3 fruit fly cellular contexts compared by ENCODE assay signal in genomic region chr3R:9380970-9381369, dm6.
A peak's percentile ranks its signal among the peaks of the same experiment; 100 is the strongest.
TF ChIP-seq lines count a peak whose summit lies in the region.

No protein-coding gene starts in this region.

- TF ChIP-seq CTCF in whole organism, embryonic (GFP tag; optimal IDR thresholded peaks at IDR 0.05; lab: Kevin White, UChicago) = no peak

TF ChIP-seq in whole organism, embryonic, 481 proteins besides CTCF, POLR2A, EP300 and RAD21:
- TF ChIP-seq lola (GFP tag; optimal IDR thresholded peaks at IDR 0.05; lab: Kevin White, UChicago) = no peak
- TF ChIP-seq nom (GFP tag; optimal IDR thresholded peaks at IDR 0.05; lab: Kevin White, UChicago) = peak; percentile 86
- no peak for TF ChIP-seq CG14710 (tag; optimal IDR thresholded peaks at IDR 0.05; lab: Kevin White, UChicago)
- no peak for TF ChIP-seq CG1603 (tag; optimal IDR thresholded peaks at IDR 0.05; lab: Kevin White, UChicago)
- TF ChIP-seq Bteb2 (GFP tag; optimal IDR thresholded peaks at IDR 0.05; lab: Kevin White, UChicago) = no peak
- TF ChIP-seq knrl (GFP tag; IDR thresholded peaks at IDR 0.05; lab: Robert Waterston, UW; ENCODE audit: partially characterized antibody) = no peak

TF ChIP-seq in whole organism, prepupa, 60 proteins besides CTCF, POLR2A, EP300 and RAD21 (continues in another document):
- TF ChIP-seq CG8632 (GFP tag; optimal IDR thresholded peaks at IDR 0.05; lab: Kevin White, UChicago) = no peak
- peak; percentile 29 for TF ChIP-seq CG6854 (GFP tag; optimal IDR thresholded peaks at IDR 0.05; lab: Kevin White, UChicago)
- no peak for TF ChIP-seq svp (GFP tag; lab: Kevin White, UChicago)
- TF ChIP-seq CG6792 (GFP tag; optimal IDR thresholded peaks at IDR 0.05; lab: Kevin White, UChicago) = no peak
- no peak for TF ChIP-seq Blimp-1 (GFP tag; optimal IDR thresholded peaks at IDR 0.05; lab: Kevin White, UChicago)
- TF ChIP-seq CG10669 (GFP tag; optimal IDR thresholded peaks at IDR 0.05; lab: Kevin White, UChicago) = peak; percentile 12
- TF ChIP-seq Hr38 (GFP tag; optimal IDR thresholded peaks at IDR 0.05; lab: Kevin White, UChicago) = no peak
- TF ChIP-seq CG32006 (GFP tag; optimal IDR thresholded peaks at IDR 0.05; lab: Kevin White, UChicago) = no peak
- TF ChIP-seq Sox14 (GFP tag; optimal IDR thresholded peaks at IDR 0.05; lab: Kevin White, UChicago) = no peak
- TF ChIP-seq Hr4 (GFP tag; optimal IDR thresholded peaks at IDR 0.05; lab: Kevin White, UChicago) = no peak
- TF ChIP-seq CG9139 (GFP tag; optimal IDR thresholded peaks at IDR 0.05; lab: Kevin White, UChicago) = peak; percentile 75
- no peak for TF ChIP-seq Lpt (GFP tag; optimal IDR thresholded peaks at IDR 0.05; lab: Kevin White, UChicago)
- TF ChIP-seq Gug (GFP tag; IDR thresholded peaks at IDR 0.05; lab: Robert Waterston, UW) = no peak
- TF ChIP-seq salr (GFP tag; optimal IDR thresholded peaks at IDR 0.05; lab: Kevin White, UChicago) = no peak
- TF ChIP-seq OdsH (GFP tag; optimal IDR thresholded peaks at IDR 0.05; lab: Kevin White, UChicago) = no peak
- no peak for TF ChIP-seq Ets21C (GFP tag; optimal IDR thresholded peaks at IDR 0.05; lab: Kevin White, UChicago)
- TF ChIP-seq fd85E (GFP tag; optimal IDR thresholded peaks at IDR 0.05; lab: Kevin White, UChicago) = no peak
- no peak for TF ChIP-seq CG3032 (tag; optimal IDR thresholded peaks at IDR 0.05; lab: Kevin White, UChicago)
- TF ChIP-seq cyc (GFP tag; optimal IDR thresholded peaks at IDR 0.05; lab: Kevin White, UChicago) = no peak
- TF ChIP-seq CG31627 (GFP tag; optimal IDR thresholded peaks at IDR 0.05; lab: Kevin White, UChicago) = no peak
- TF ChIP-seq eg (GFP tag; IDR thresholded peaks at IDR 0.05; lab: Robert Waterston, UW) = no peak; the same call in 2 of the 3 replicates
- TF ChIP-seq topi (GFP tag; optimal IDR thresholded peaks at IDR 0.05; lab: Kevin White, UChicago) = no peak
- TF ChIP-seq fkh (GFP tag; optimal IDR thresholded peaks at IDR 0.05; lab: Kevin White, UChicago) = no peak
- TF ChIP-seq CG6808 (GFP tag; optimal IDR thresholded peaks at IDR 0.05; lab: Kevin White, UChicago) = peak; percentile 71
- TF ChIP-seq CG8119 (GFP tag; IDR thresholded peaks at IDR 0.05; lab: Robert Waterston, UW) = peak; percentile 52; the same call in 2 of the 3 replicates
- TF ChIP-seq Hr39 (GFP tag; optimal IDR thresholded peaks at IDR 0.05; lab: Kevin White, UChicago) = no peak
- no peak for TF ChIP-seq pdm3 (GFP tag; optimal IDR thresholded peaks at IDR 0.05; lab: Kevin White, UChicago)
- TF ChIP-seq CG8319 (GFP tag; optimal IDR thresholded peaks at IDR 0.05; lab: Kevin White, UChicago) = no peak
- TF ChIP-seq ss (GFP tag; optimal IDR thresholded peaks at IDR 0.05; lab: Kevin White, UChicago) = peak; percentile 78 to 80
- no peak for TF ChIP-seq Sox102F (GFP tag; optimal IDR thresholded peaks at IDR 0.05; lab: Kevin White, UChicago)
- 0 out of 2 replicates have a peak, but pooled peaks have one; percentile 13 for TF ChIP-seq CG15336 (GFP tag; IDR thresholded peaks at IDR 0.05; lab: Robert Waterston, UW)
- TF ChIP-seq CG6276 (GFP tag; optimal IDR thresholded peaks at IDR 0.05; lab: Kevin White, UChicago) = peak; percentile 38
- TF ChIP-seq Smox (GFP tag; optimal IDR thresholded peaks at IDR 0.05; lab: Kevin White, UChicago) = no peak
- peak; percentile 20 for TF ChIP-seq CG1621 (tag; optimal IDR thresholded peaks at IDR 0.05; lab: Kevin White, UChicago)
- TF ChIP-seq Ets96B (tag; optimal IDR thresholded peaks at IDR 0.05; lab: Kevin White, UChicago) = no peak
- no peak for TF ChIP-seq dac (GFP tag; optimal IDR thresholded peaks at IDR 0.05; lab: Kevin White, UChicago)
- no peak for TF ChIP-seq CG34406 (GFP tag; optimal IDR thresholded peaks at IDR 0.05; lab: Kevin White, UChicago)
- no peak for TF ChIP-seq fd59A (GFP tag; optimal IDR thresholded peaks at IDR 0.05; lab: Kevin White, UChicago)
- TF ChIP-seq CG11902 (GFP tag; optimal IDR thresholded peaks at IDR 0.05; lab: Kevin White, UChicago) = no peak
- no peak for TF ChIP-seq lz (GFP tag; optimal IDR thresholded peaks at IDR 0.05; lab: Kevin White, UChicago)
- peak; percentile 39 for TF ChIP-seq spab (GFP tag; optimal IDR thresholded peaks at IDR 0.05; lab: Kevin White, UChicago)
- peak; percentile 11 for TF ChIP-seq CG3919 (GFP tag; optimal IDR thresholded peaks at IDR 0.05; lab: Kevin White, UChicago)
- TF ChIP-seq dsx (GFP tag; optimal IDR thresholded peaks at IDR 0.05; lab: Kevin White, UChicago; ENCODE audit: poor library complexity, severe bottlenecking) = peak; percentile 37
- TF ChIP-seq CG6163 (GFP tag; IDR thresholded peaks at IDR 0.05; lab: Robert Waterston, UW) = peak; percentile 51; the same call in 2 of the 3 replicates

TF ChIP-seq in whole organism, pupa, 21 proteins besides CTCF, POLR2A, EP300 and RAD21:
- no peak for TF ChIP-seq rn (GFP tag; IDR thresholded peaks at IDR 0.05; lab: Robert Waterston, UW)
- no peak for TF ChIP-seq CG10348 (GFP tag; IDR thresholded peaks at IDR 0.05; lab: Robert Waterston, UW)
- no peak for TF ChIP-seq Pif1A (GFP tag; optimal IDR thresholded peaks at IDR 0.05; lab: Kevin White, UChicago)
- TF ChIP-seq CG12605 (GFP tag; IDR thresholded peaks at IDR 0.05; lab: Robert Waterston, UW) = peak; percentile 27; the same call in 1 of the 2 replicates
- peak; percentile 34 for TF ChIP-seq CG8159 (tag; optimal IDR thresholded peaks at IDR 0.05; lab: Kevin White, UChicago)
- TF ChIP-seq CG15710 (tag; optimal IDR thresholded peaks at IDR 0.05; lab: Kevin White, UChicago) = peak; percentile 35
- no peak for TF ChIP-seq CG17806 (tag; optimal IDR thresholded peaks at IDR 0.05; lab: Kevin White, UChicago)
- no peak for TF ChIP-seq Snoo (tag; optimal IDR thresholded peaks at IDR 0.05; lab: Kevin White, UChicago)
- TF ChIP-seq CG34367 (tag; optimal IDR thresholded peaks at IDR 0.05; lab: Kevin White, UChicago) = peak; percentile 4
- TF ChIP-seq CG14655 (GFP tag; optimal IDR thresholded peaks at IDR 0.05; lab: Kevin White, UChicago) = no peak
- peak; percentile 62 for TF ChIP-seq CG13204 (GFP tag; optimal IDR thresholded peaks at IDR 0.05; lab: Kevin White, UChicago)
- TF ChIP-seq CG4496 (GFP tag; IDR thresholded peaks at IDR 0.05; lab: Robert Waterston, UW) = peak; percentile 63; the same call in 2 of the 3 replicates
- TF ChIP-seq CG8301 (tag; optimal IDR thresholded peaks at IDR 0.05; lab: Kevin White, UChicago) = no peak
- TF ChIP-seq EcR (GFP tag; optimal IDR thresholded peaks at IDR 0.05; lab: Kevin White, UChicago) = peak; percentile 43
- 0 out of 3 replicates have a peak, but pooled peaks have one; percentile 31 for TF ChIP-seq fd96Ca (GFP tag; IDR thresholded peaks at IDR 0.05; lab: Robert Waterston, UW)
- TF ChIP-seq D1 (tag; optimal IDR thresholded peaks at IDR 0.05; lab: Kevin White, UChicago) = no peak
- TF ChIP-seq gl (tag; optimal IDR thresholded peaks at IDR 0.05; lab: Kevin White, UChicago) = peak; percentile 44
- TF ChIP-seq CG32121 (GFP tag; IDR thresholded peaks at IDR 0.05; lab: Robert Waterston, UW) = no peak
- no peak for TF ChIP-seq CG9948 (tag; optimal IDR thresholded peaks at IDR 0.05; lab: Kevin White, UChicago)
- TF ChIP-seq Ets98B (GFP tag; IDR thresholded peaks at IDR 0.05; lab: Robert Waterston, UW) = no peak; the same call in 1 of the 2 replicates
- peak; percentile 8 for TF ChIP-seq Pif1B (GFP tag; optimal IDR thresholded peaks at IDR 0.05; lab: Kevin White, UChicago)

Comparison
In these comparisons a context has a peak if more than half of its experiments do, and no peak if none do; other contexts are left out.
1. Of the 7 proteins assayed by ChIP-seq in both whole organism, embryonic and whole organism, prepupa: peak only in whole organism, embryonic: none; only in whole organism, prepupa: CG16779 and CG6854; in both: none; in neither: 5.